Worm (Caenorhabditis elegans) whole organism, young adult: ENCODE data around the gene F41F3.8.

Experiments used
- B0019.2 ChIP-seq: fragments of 200-800 bp; sonication (Bioruptor generic); conservative IDR thresholded peaks from 2 replicates; pipeline ENCODE4 v1.3.6; 2022; ENCODE audit warnings: missing genetic modification reagents, missing genetic modification characterization, missing compliant biosample characterization
- C06A6.2 ChIP-seq: fragments of 200-800 bp; sonication (Bioruptor generic); conservative IDR thresholded peaks from 2 replicates; pipeline ENCODE4 v1.3.6; 2022; ENCODE audit warnings: missing genetic modification characterization, missing compliant biosample characterization
- K11D2.4 ChIP-seq: fragments of 200-800 bp; sonication (Bioruptor generic); IDR thresholded peaks from 2 replicates; pipeline ENCODE4 v1.3.6; 2022; ENCODE audit warnings: missing genetic modification reagents, missing genetic modification characterization, missing compliant biosample characterization
- T07F8.4 ChIP-seq: sonication (generic microtip); optimal IDR thresholded peaks from 2 replicates; lab custom pipeline; 2016; ENCODE audit warnings: mild to moderate bottlenecking, missing genetic modification characterization, moderate library complexity, missing compliant biosample characterization
- Y56A3A.18 ChIP-seq: fragments of 200-800 bp; sonication (Bioruptor generic); IDR thresholded peaks from 2 replicates; pipeline ENCODE4 v1.3.6; 2022; ENCODE audit warnings: missing genetic modification reagents, missing genetic modification characterization, missing compliant biosample characterization
- Y79H2A.3 ChIP-seq: fragments of 200-800 bp; sonication (Bioruptor generic); conservative IDR thresholded peaks from 2 replicates; pipeline ENCODE4 v1.3.6; 2022; ENCODE audit warnings: missing genetic modification reagents, missing genetic modification characterization, missing compliant biosample characterization
- aptf-2 ChIP-seq: fragments of 200-800 bp; sonication (Bioruptor generic); conservative IDR thresholded peaks from 2 replicates; pipeline ENCODE4 v1.3.6; 2022; ENCODE audit warnings: missing genetic modification reagents, missing genetic modification characterization, missing compliant biosample characterization
- athp-1 ChIP-seq: sonication (generic microtip); optimal IDR thresholded peaks from 2 replicates; lab custom pipeline; 2017; ENCODE audit warnings: mild to moderate bottlenecking, missing genetic modification characterization, missing compliant biosample characterization
- cebp-1 ChIP-seq, 2 experiments: fragments of 200-800 bp in 1 of 2; sonication (Bioruptor generic) in 1 of 2; sonication (generic microtip) in 1 of 2; IDR thresholded peaks in 1 of 2; optimal IDR thresholded peaks in 1 of 2; 2 replicates each; pipeline versions ENCODE4 v1.3.6 to Lab custom; 2017 to 2022; ENCODE audit warnings: missing compliant biosample characterization in 2 of 2, missing genetic modification characterization in 2 of 2, mild to moderate bottlenecking in 1 of 2, missing genetic modification reagents in 1 of 2, moderate library complexity in 1 of 2
- cebp-2 ChIP-seq: fragments of 200-800 bp; sonication (Bioruptor generic); IDR thresholded peaks from 2 replicates; pipeline ENCODE4 v1.3.6; 2022; ENCODE audit warnings: missing genetic modification characterization, missing compliant biosample characterization
- ceh-40 ChIP-seq: fragments of 200-800 bp; sonication (Bioruptor generic); IDR thresholded peaks from 2 replicates; pipeline ENCODE4 v1.3.6; 2022; ENCODE audit warnings: missing genetic modification characterization, missing compliant biosample characterization
- chd-7 ChIP-seq: sonication (generic microtip); optimal IDR thresholded peaks from 2 replicates; lab custom pipeline; 2016; ENCODE audit warnings: mild to moderate bottlenecking, missing genetic modification characterization, moderate library complexity, missing compliant biosample characterization
- die-1 ChIP-seq: sonication (generic microtip); optimal IDR thresholded peaks from 2 replicates; lab custom pipeline; 2016; ENCODE audit warnings: missing genotype, mild to moderate bottlenecking, missing genetic modification characterization, missing compliant biosample characterization
- dpl-1 ChIP-seq: fragments of 150-350 bp; optimal IDR thresholded peaks from 2 replicates; lab custom pipeline; 2014; ENCODE audit warnings: missing biosample characterization, missing genetic modification reagents, missing genetic modification characterization
- ekl-4 ChIP-seq: fragments of 200-800 bp; sonication (Bioruptor generic); IDR thresholded peaks from 2 replicates; pipeline ENCODE4 v1.3.6; 2022; ENCODE audit warnings: missing genetic modification reagents, missing genetic modification characterization, missing compliant biosample characterization
- hsf-1 ChIP-seq: fragments of 200-800 bp; sonication (Bioruptor generic); IDR thresholded peaks from 2 replicates; pipeline ENCODE4 v1.3.6; 2022; ENCODE audit warnings: missing genetic modification reagents, missing genetic modification characterization, missing compliant biosample characterization
- lag-1 ChIP-seq: fragments of 200-800 bp; sonication (Bioruptor generic); IDR thresholded peaks from 2 replicates; pipeline ENCODE4 v1.3.6; 2022; ENCODE audit warnings: missing genetic modification reagents, missing genetic modification characterization, missing compliant biosample characterization
- let-526 ChIP-seq: fragments of 200-800 bp; sonication (Bioruptor generic); IDR thresholded peaks from 2 replicates; pipeline ENCODE4 v1.3.6; 2022; ENCODE audit warnings: missing genetic modification reagents, missing genetic modification characterization, missing compliant biosample characterization
- lin-26 ChIP-seq: fragments of 200-800 bp; sonication (Bioruptor generic); IDR thresholded peaks from 2 replicates; pipeline ENCODE4 v1.3.6; 2022; ENCODE audit warnings: missing genetic modification reagents, missing genetic modification characterization, missing compliant biosample characterization
- lin-35 ChIP-seq, 3 experiments: fragments of 150-350 bp in 2 of 3; sonication (generic microtip) in 1 of 3; optimal IDR thresholded peaks; 2 replicates each; lab custom pipeline; 2014 to 2018; ENCODE audit warnings: missing biosample characterization in 3 of 3, missing genetic modification characterization in 3 of 3, missing genetic modification reagents in 3 of 3
- lin-40 ChIP-seq: sonication (generic microtip); optimal IDR thresholded peaks from 2 replicates; lab custom pipeline; 2016; ENCODE audit warnings: missing genetic modification characterization, mild to moderate bottlenecking, missing compliant biosample characterization, missing genotype, missing genetic modification reagents
- lsl-1 ChIP-seq: fragments of 200-800 bp; sonication (Bioruptor generic); optimal IDR thresholded peaks from 2 replicates; lab custom pipeline; 2018; ENCODE audit warnings: mild to moderate bottlenecking, missing genetic modification characterization, moderate library complexity, missing compliant biosample characterization
- madf-10 ChIP-seq: sonication (generic microtip); optimal IDR thresholded peaks from 2 replicates; lab custom pipeline; 2016; ENCODE audit warnings: mild to moderate bottlenecking, missing genetic modification characterization, missing compliant biosample characterization
- mcd-1 ChIP-seq: fragments of 200-800 bp; sonication (Bioruptor generic); IDR thresholded peaks from 2 replicates; pipeline ENCODE4 v1.3.6; 2022; ENCODE audit warnings: missing genetic modification reagents, missing genetic modification characterization, missing compliant biosample characterization
- mxl-1 ChIP-seq: sonication (generic microtip); optimal IDR thresholded peaks from 2 replicates; lab custom pipeline; 2016; ENCODE audit warnings: missing genetic modification characterization, missing compliant biosample characterization
- nhr-80 ChIP-seq: sonication (generic microtip); optimal IDR thresholded peaks from 2 replicates; lab custom pipeline; 2016; ENCODE audit warnings: missing genetic modification characterization, missing compliant biosample characterization
- nhr-90 ChIP-seq: sonication (generic microtip); optimal IDR thresholded peaks from 2 replicates; lab custom pipeline; 2016; ENCODE audit warnings: missing genotype, mild to moderate bottlenecking, missing genetic modification characterization, missing compliant biosample characterization
- pha-4 ChIP-seq: fragments of 150-350 bp; sonication (generic microtip); optimal IDR thresholded peaks from 2 replicates; lab custom pipeline; 2014; ENCODE audit warnings: missing biosample characterization, missing genetic modification reagents, missing genetic modification characterization
- rec-8 ChIP-seq, 2 experiments: sonication (generic microtip); optimal IDR thresholded peaks; 2 replicates each; lab custom pipeline; 2016; ENCODE audit warnings: mild to moderate bottlenecking in 2 of 2, missing genetic modification characterization in 2 of 2, missing genetic modification reagents in 2 of 2, missing genotype in 2 of 2, missing biosample characterization in 1 of 2, missing compliant biosample characterization in 1 of 2, moderate library complexity in 1 of 2
- repo-1 ChIP-seq: sonication (generic microtip); optimal IDR thresholded peaks from 2 replicates; lab custom pipeline; 2017; ENCODE audit warnings: mild to moderate bottlenecking, missing genetic modification characterization, missing compliant biosample characterization
- snpc-1.1 ChIP-seq: sonication (generic microtip); optimal IDR thresholded peaks from 2 replicates; lab custom pipeline; 2017; ENCODE audit warnings: missing genetic modification characterization, mild to moderate bottlenecking, missing compliant biosample characterization, antibody characterized with exemption, moderate library complexity, missing genotype, missing genetic modification reagents; ENCODE audit not compliant: insufficient read depth
- snpc-1.3 ChIP-seq: sonication (generic microtip); optimal IDR thresholded peaks from 2 replicates; lab custom pipeline; 2017; ENCODE audit warnings: missing genetic modification characterization, mild to moderate bottlenecking, missing compliant biosample characterization, antibody characterized with exemption, moderate library complexity, missing genotype, missing genetic modification reagents; ENCODE audit not compliant: insufficient read depth
- somi-1 ChIP-seq: fragments of 200-800 bp; sonication (Bioruptor generic); optimal IDR thresholded peaks from 2 replicates; lab custom pipeline; 2018; ENCODE audit warnings: mild to moderate bottlenecking, missing genetic modification characterization, missing compliant biosample characterization
- sptf-2 ChIP-seq: fragments of 200-800 bp; sonication (Bioruptor generic); optimal IDR thresholded peaks from 2 replicates; lab custom pipeline; 2018; ENCODE audit warnings: mild to moderate bottlenecking, missing genetic modification characterization, missing compliant biosample characterization
- tbx-9 ChIP-seq: sonication (generic microtip); optimal IDR thresholded peaks from 2 replicates; lab custom pipeline; 2016; ENCODE audit warnings: borderline replicate concordance, missing genetic modification characterization, inconsistent platforms, missing compliant biosample characterization
- unc-62 ChIP-seq: fragments of 150-350 bp; optimal IDR thresholded peaks from 2 replicates; lab custom pipeline; 2014; ENCODE audit warnings: missing biosample characterization, missing genetic modification reagents, missing genetic modification characterization
- zfh-2 ChIP-seq: fragments of 200-800 bp; sonication (Bioruptor generic); conservative IDR thresholded peaks from 2 replicates; pipeline ENCODE4 v1.3.6; 2022; ENCODE audit warnings: missing genetic modification reagents, missing genetic modification characterization, missing compliant biosample characterization
- zim-3 ChIP-seq: sonication (generic microtip); optimal IDR thresholded peaks from 2 replicates; lab custom pipeline; 2017; ENCODE audit warnings: mild to moderate bottlenecking, missing genetic modification characterization, moderate library complexity, missing compliant biosample characterization
- ztf-22 ChIP-seq: fragments of 200-800 bp; sonication (Bioruptor generic); optimal IDR thresholded peaks from 2 replicates; lab custom pipeline; 2018; ENCODE audit warnings: mild to moderate bottlenecking, missing genetic modification characterization, moderate library complexity, missing compliant biosample characterization
- ztf-25 ChIP-seq: fragments of 200-800 bp; sonication (Bioruptor generic); IDR thresholded peaks from 2 replicates; pipeline ENCODE4 v1.3.6; 2022; ENCODE audit warnings: missing genetic modification reagents, missing genetic modification characterization, missing compliant biosample characterization
- ztf-26 ChIP-seq: sonication (generic microtip); optimal IDR thresholded peaks from 2 replicates; lab custom pipeline; 2017; ENCODE audit warnings: missing genetic modification characterization, missing compliant biosample characterization

The F41F3.8 gene

ce11 chrV:4647857-4648256 lies 770 bp upstream of the F41F3.8 start, which contains the start of gene F41F3.3 (continued):
- TF ChIP-seq lin-35 (GFP tag; optimal IDR thresholded peaks at IDR 0.05; lab: Kevin White, UChicago): no peak
- TF ChIP-seq ceh-40 (GFP tag; lab: Robert Waterston, UW): no peak
- TF ChIP-seq mxl-1 (tag; lab: Kevin White, UChicago): no peak
- TF ChIP-seq snpc-1.3: no peak
- no peak for TF ChIP-seq let-526
- no peak for TF ChIP-seq K11D2.4 (GFP tag; lab: Robert Waterston, UW)
- no peak for TF ChIP-seq lin-26 (GFP tag; lab: Robert Waterston, UW)
- TF ChIP-seq nhr-90 (tag; lab: Kevin White, UChicago): no peak
- no peak for TF ChIP-seq rec-8 (tag; optimal IDR thresholded peaks at IDR 0.05; lab: Kevin White, UChicago)
- TF ChIP-seq sptf-2 (GFP tag; lab: Kevin White, UChicago): no peak
- TF ChIP-seq Y79H2A.3 (GFP tag; lab: Robert Waterston, UW): no peak
- peak; percentile 24 for TF ChIP-seq repo-1 (tag; lab: Kevin White, UChicago)
- 0 out of 2 replicates have a peak, but pooled peaks have one; percentile 11 for TF ChIP-seq B0019.2 (GFP tag; lab: Robert Waterston, UW)
- no peak for TF ChIP-seq aptf-2 (GFP tag; lab: Robert Waterston, UW)
- TF ChIP-seq Y56A3A.18: no peak
- no peak for TF ChIP-seq lag-1 (GFP tag; lab: Robert Waterston, UW)
- TF ChIP-seq zim-3 (tag; lab: Kevin White, UChicago): no peak
- 0 out of 2 replicates have a peak, but pooled peaks have one; percentile 24 for TF ChIP-seq ekl-4 (GFP tag; lab: Robert Waterston, UW)
- no peak for TF ChIP-seq madf-10 (tag; lab: Kevin White, UChicago)
- no peak for TF ChIP-seq athp-1 (tag; lab: Kevin White, UChicago)
- no peak for TF ChIP-seq somi-1 (GFP tag; lab: Kevin White, UChicago)

DNA sequence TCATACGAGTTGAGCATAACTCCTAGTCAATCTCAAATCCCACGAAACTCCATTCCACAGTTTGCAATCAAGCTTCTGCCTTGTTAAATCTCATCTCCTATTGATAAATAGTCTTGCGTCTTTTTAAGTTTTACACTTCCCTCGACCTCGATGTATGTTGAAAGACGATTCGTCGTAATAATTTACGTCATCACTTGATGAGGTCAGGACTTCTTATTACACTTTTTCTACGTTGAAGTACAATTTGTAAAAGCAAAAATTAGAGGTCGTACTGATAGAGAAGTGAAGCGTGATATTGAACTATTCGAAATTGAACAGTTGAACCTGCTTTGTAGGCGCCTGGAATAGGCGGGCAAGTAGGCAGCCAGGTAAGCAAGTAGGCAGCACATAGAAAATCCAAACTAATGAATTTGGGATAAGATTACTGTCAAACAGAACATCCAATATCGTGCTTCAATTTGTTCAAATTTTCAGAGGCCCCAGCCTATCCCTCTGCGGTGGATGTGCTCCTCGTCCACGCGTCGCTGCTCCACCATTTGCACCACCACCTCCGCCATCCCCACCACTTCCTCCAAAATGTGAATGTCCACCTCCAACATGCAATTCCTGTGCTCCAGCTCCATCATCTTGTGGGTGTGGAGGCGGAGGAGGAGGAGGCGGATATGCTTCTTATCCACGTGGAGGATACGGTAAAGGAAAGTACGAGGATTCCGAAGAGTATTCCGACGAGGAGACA lies 1.2 kb downstream of the F41F3.8 start:
- TF ChIP-seq hsf-1 (GFP tag; lab: Robert Waterston, UW) (0 out of 2 replicates have a peak, but pooled peaks have one; percentile 7), pha-4 (tag; lab: Kevin White, UChicago) (no peak), cebp-2 (GFP tag; lab: Robert Waterston, UW) (0 out of 2 replicates have a peak, but pooled peaks have one; percentile 70), snpc-1.3 (no peak), madf-10 (tag; lab: Kevin White, UChicago) (no peak), mcd-1 (0 out of 2 replicates have a peak, but pooled peaks have one; percentile 13), zfh-2 (peak; percentile 57; the same call in 1 of the 2 replicates), die-1 (tag; lab: Kevin White, UChicago) (no peak), Y79H2A.3 (GFP tag; lab: Robert Waterston, UW) (no peak)
- TF ChIP-seq, all 124 proteins: peak for 4

DNA sequence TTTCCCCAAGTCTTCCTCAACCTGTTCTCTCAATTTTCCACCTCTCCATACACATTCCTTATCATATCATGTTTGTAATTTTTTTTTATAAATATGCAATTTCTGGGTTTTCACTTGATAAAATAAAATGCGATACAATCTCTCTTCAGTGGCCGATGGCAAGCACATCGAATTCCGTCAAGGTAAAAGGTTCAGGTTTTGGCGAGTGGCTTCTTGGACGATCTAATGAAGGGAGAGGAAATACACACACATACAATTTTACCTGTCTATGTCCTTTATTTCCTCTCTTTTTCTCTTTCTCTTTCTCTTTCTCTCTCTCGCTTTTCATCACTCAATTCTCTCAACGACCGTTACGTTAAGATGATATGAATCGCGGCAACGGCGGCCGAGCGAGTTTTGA lies 2.9 kb downstream of the F41F3.8 start:
- TF ChIP-seq ztf-26 (tag; lab: Kevin White, UChicago) (peak; percentile 16), ceh-40 (GFP tag; lab: Robert Waterston, UW) (no peak), nhr-80 (tag; lab: Kevin White, UChicago) (peak; percentile 17)

DNA sequence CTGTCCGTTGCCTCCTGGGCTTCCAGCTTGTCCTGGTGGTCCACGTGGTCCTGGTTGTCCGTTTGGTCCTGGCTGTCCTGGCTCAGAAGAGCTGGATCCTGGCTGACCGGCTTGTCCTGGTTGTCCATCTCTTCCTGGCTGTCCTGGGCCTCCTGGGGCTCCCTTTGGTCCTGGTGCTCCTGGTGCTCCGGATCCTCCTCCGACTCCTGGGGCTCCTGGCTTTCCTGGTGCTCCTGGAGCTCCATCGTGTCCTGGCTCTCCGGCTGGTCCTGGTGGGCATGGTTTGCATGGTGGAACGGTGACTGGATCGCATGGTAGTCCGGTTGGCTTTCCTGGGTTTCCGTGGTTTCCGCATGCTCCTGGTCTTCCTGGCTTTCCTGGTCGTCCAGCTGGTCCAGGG lies 4.5 kb downstream of the F41F3.8 start:
- no peak for TF ChIP-seq cebp-2 (GFP tag; lab: Robert Waterston, UW)
- no peak for TF ChIP-seq lsl-1 (GFP tag; lab: Kevin White, UChicago)
- TF ChIP-seq unc-62 (GFP tag; lab: Kevin White, UChicago): no peak
- TF ChIP-seq dpl-1 (GFP tag; lab: Kevin White, UChicago): no peak
- TF ChIP-seq chd-7 (tag; lab: Kevin White, UChicago): no peak
- peak; percentile 31 for TF ChIP-seq ztf-26 (tag; lab: Kevin White, UChicago)
- TF ChIP-seq ztf-25: no peak
- TF ChIP-seq nhr-90 (tag; lab: Kevin White, UChicago): no peak
- TF ChIP-seq tbx-9 (tag; lab: Kevin White, UChicago): no peak
- peak; percentile 12 for TF ChIP-seq lin-40
- TF ChIP-seq ztf-22 (GFP tag; lab: Kevin White, UChicago): no peak
- TF ChIP-seq snpc-1.1 (tag; lab: Kevin White, UChicago): no peak
- TF ChIP-seq hsf-1 (GFP tag; lab: Robert Waterston, UW): no peak
- TF ChIP-seq zfh-2: peak; percentile 94
- no peak for TF ChIP-seq C06A6.2
- no peak for TF ChIP-seq T07F8.4 (tag; lab: Kevin White, UChicago)
- no peak for TF ChIP-seq cebp-1 (GFP tag; IDR thresholded peaks at IDR 0.05; lab: Robert Waterston, UW)
- TF ChIP-seq cebp-1 (tag; optimal IDR thresholded peaks at IDR 0.05; lab: Kevin White, UChicago): no peak
